Fruit fly (Drosophila melanogaster): ENCODE data around the gene CG7465.

- no peak for TF ChIP-seq psq (optimal IDR thresholded peaks at IDR 0.05)
- no peak for TF ChIP-seq pan (optimal IDR thresholded peaks at IDR 0.05)
- TF ChIP-seq Dll (optimal IDR thresholded peaks at IDR 0.05) = no peak
- no peak for TF ChIP-seq CG8478 (optimal IDR thresholded peaks at IDR 0.05)
- no peak for TF ChIP-seq usp (GFP tag; optimal IDR thresholded peaks at IDR 0.05)
- TF ChIP-seq EcR (GFP tag; optimal IDR thresholded peaks at IDR 0.05) = no peak
Measured at dm6 chr3L:4500400-4500799, 20.3 kb downstream of the CG7465 start, which contains the start of gene CG13720.
